Worm (Caenorhabditis elegans): Measurements from ENCODE around the gene K04B12.2.
A peak's percentile ranks its signal among the peaks of the same experiment; 100 is the strongest.

The K04B12.2 gene

DNA sequence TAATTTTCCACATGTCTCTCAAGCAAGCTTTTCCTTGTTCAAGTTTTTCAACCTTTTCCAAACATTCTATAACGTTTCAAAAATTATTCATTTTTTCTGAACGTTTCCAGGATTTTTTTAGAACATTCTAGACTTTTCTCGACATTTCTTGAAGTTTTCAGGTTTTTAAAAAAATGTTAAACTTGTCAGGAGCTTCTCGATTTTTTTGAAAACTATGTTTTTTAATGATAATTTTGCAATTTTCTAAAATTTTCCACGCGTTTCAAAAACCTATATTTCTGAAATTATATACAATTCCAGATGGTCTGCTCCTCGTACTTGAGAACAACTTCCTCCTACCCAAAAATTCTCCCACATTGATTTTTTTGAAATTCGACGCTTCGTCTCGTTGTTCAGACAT is 17.6 kb upstream of the K04B12.2 start, which contains the start of gene dmsr-6:
TSS of gene dmsr-6 (plus strand) at position 301 of the 400 bp plus-strand sequence.
- no peak for TF ChIP-seq attf-4 (tag; optimal IDR thresholded peaks at IDR 0.05)
- TF ChIP-seq T26A8.4 (GFP tag; IDR thresholded peaks at IDR 0.05) = no peak
- no peak for TF ChIP-seq ceh-62 (tag; optimal IDR thresholded peaks at IDR 0.05)
- no peak for TF ChIP-seq F49E8.2 (tag; optimal IDR thresholded peaks at IDR 0.05; ENCODE audit: borderline replicate concordance)
- no peak for TF ChIP-seq hlh-11 (tag; optimal IDR thresholded peaks at IDR 0.05)
- no peak for TF ChIP-seq duxl-1 (tag; optimal IDR thresholded peaks at IDR 0.05; ENCODE audit: poor library complexity)
- no peak for TF ChIP-seq daf-16 (GFP tag; optimal IDR thresholded peaks at IDR 0.05)
- no peak for TF ChIP-seq daf-16 (tag; optimal IDR thresholded peaks at IDR 0.05)
- TF ChIP-seq F26F4.8 (GFP tag; conservative IDR thresholded peaks at IDR 0.05) = no peak

- TF ChIP-seq nhr-76 (tag; optimal IDR thresholded peaks at IDR 0.05) = no peak
- TF ChIP-seq aha-1 (tag) = peak; percentile 50
- TF ChIP-seq fkh-10 (GFP tag; optimal IDR thresholded peaks at IDR 0.05) = peak; percentile 45
Measured at ce11 chrII:14451934-14452333, 14.2 kb upstream of the K04B12.2 start.

DNA sequence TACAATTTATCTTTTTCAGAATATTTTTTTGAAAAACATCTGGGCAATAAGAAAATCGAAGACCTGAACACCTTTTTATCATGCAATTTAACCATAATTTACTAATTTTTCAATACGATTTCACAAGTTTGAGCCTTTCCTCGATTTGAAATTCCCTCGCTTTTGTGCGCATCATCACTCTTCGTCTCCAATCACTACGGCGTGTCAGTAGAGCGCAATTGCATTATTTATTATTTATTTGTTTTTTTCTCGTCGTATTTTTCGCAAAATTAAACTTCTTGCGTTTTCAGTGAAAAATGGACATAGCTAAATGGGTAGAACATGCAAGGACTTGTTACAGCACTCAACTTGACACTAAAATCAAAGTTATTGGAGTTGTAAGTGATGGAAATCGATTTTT is 3.4 kb upstream of the K04B12.2 start, which contains the start of gene smg-8:
TSS of gene smg-8 (plus strand) at position 266 of the 400 bp plus-strand sequence.
- TF ChIP-seq arid-1 (GFP tag; conservative IDR thresholded peaks at IDR 0.05) = no peak
- TF ChIP-seq F49E8.2 (tag; optimal IDR thresholded peaks at IDR 0.05; ENCODE audit: borderline replicate concordance) = no peak
- no peak for TF ChIP-seq zag-1 (tag; optimal IDR thresholded peaks at IDR 0.05)
- no peak for TF ChIP-seq mdt-29 (GFP tag; IDR thresholded peaks at IDR 0.05)
- peak; percentile 31 for TF ChIP-seq lin-13 (GFP tag; optimal IDR thresholded peaks at IDR 0.05)
- TF ChIP-seq saeg-2 (GFP tag; IDR thresholded peaks at IDR 0.05) = no peak
- no peak for TF ChIP-seq lin-29 (GFP tag; IDR thresholded peaks at IDR 0.05)
- TF ChIP-seq ces-1 (GFP tag; optimal IDR thresholded peaks at IDR 0.05) = peak; percentile 26
- TF ChIP-seq lim-7 (GFP tag; IDR thresholded peaks at IDR 0.05) = no peak
- no peak for TF ChIP-seq spr-3 (GFP tag; optimal IDR thresholded peaks at IDR 0.05)
- TF ChIP-seq gei-8 (GFP tag; optimal IDR thresholded peaks at IDR 0.05) = no peak
- TF ChIP-seq pqm-1 (tag; optimal IDR thresholded peaks at IDR 0.05) = no peak
- no peak for TF ChIP-seq php-3 (GFP tag; IDR thresholded peaks at IDR 0.05)
- no peak for TF ChIP-seq pha-4 (GFP tag; IDR thresholded peaks at IDR 0.05)
- TF ChIP-seq pha-4 (tag; optimal IDR thresholded peaks at IDR 0.05) = peak; percentile 93
- TF ChIP-seq ctbp-1 (GFP tag; IDR thresholded peaks at IDR 0.05) = no peak
- TF ChIP-seq nhr-11 (tag; optimal IDR thresholded peaks at IDR 0.05) = peak; percentile 38
- peak; percentile 60 for TF ChIP-seq mep-1 (tag; optimal IDR thresholded peaks at IDR 0.05)
- TF ChIP-seq T20F7.1 (GFP tag; optimal IDR thresholded peaks at IDR 0.05) = no peak
- TF ChIP-seq ceh-44 (GFP tag; IDR thresholded peaks at IDR 0.05) = no peak
- TF ChIP-seq zfp-3 (GFP tag; conservative IDR thresholded peaks at IDR 0.05) = no peak
- TF ChIP-seq dpl-1 (GFP tag; optimal IDR thresholded peaks at IDR 0.05) = peak; percentile 96
- TF ChIP-seq ceh-20 (GFP tag; IDR thresholded peaks at IDR 0.05) = 0 out of 2 replicates have a peak, but pooled peaks have one; percentile 18
- TF ChIP-seq cey-2 (tag; optimal IDR thresholded peaks at IDR 0.05; ENCODE audit: borderline replicate concordance, insufficient read depth) = no peak
- TF ChIP-seq daf-16 (GFP tag; optimal IDR thresholded peaks at IDR 0.05) = no peak
- TF ChIP-seq daf-16 (tag; optimal IDR thresholded peaks at IDR 0.05) = peak; percentile 49
- TF ChIP-seq ztf-7 (tag; optimal IDR thresholded peaks at IDR 0.05) = no peak
- TF ChIP-seq mdl-1 (tag; optimal IDR thresholded peaks at IDR 0.05) = peak in 1 of 2 experiments; percentile 43
- TF ChIP-seq madf-5 (GFP tag; IDR thresholded peaks at IDR 0.05) = no peak
- no peak for TF ChIP-seq vab-7 (GFP tag; IDR thresholded peaks at IDR 0.05)
- no peak for TF ChIP-seq nhr-10 (tag; optimal IDR thresholded peaks at IDR 0.05)
- no peak for TF ChIP-seq aly-2 (tag; optimal IDR thresholded peaks at IDR 0.05)
- TF ChIP-seq nhr-76 (tag; optimal IDR thresholded peaks at IDR 0.05) = no peak
- no peak for TF ChIP-seq Y48G9A.11 (GFP tag; IDR thresholded peaks at IDR 0.05)
- no peak for TF ChIP-seq zfp-2 (tag; optimal IDR thresholded peaks at IDR 0.05)
- TF ChIP-seq ztf-11 (tag; optimal IDR thresholded peaks at IDR 0.05) = no peak
- no peak for TF ChIP-seq attf-4 (tag; optimal IDR thresholded peaks at IDR 0.05)
- no peak for TF ChIP-seq mxl-3 (GFP tag; optimal IDR thresholded peaks at IDR 0.05)
- no peak for TF ChIP-seq nhr-42 (GFP tag; IDR thresholded peaks at IDR 0.05)
- no peak for TF ChIP-seq F10B5.3 (tag; optimal IDR thresholded peaks at IDR 0.05)
- peak; percentile 88 for TF ChIP-seq nhr-77 (tag; optimal IDR thresholded peaks at IDR 0.05)
- no peak for TF ChIP-seq ceh-62 (tag; optimal IDR thresholded peaks at IDR 0.05)
